Fruit fly (Drosophila melanogaster): ENCODE data around the gene CG5043.

Gene CG5043

dm6 chr2L:17390782-17391181 is 42.9 kb upstream of the CG5043 start:
- TF ChIP-seq OdsH (GFP tag; optimal IDR thresholded peaks at IDR 0.05): no peak
- no peak for TF ChIP-seq CG3919 (GFP tag; optimal IDR thresholded peaks at IDR 0.05)
- no peak for TF ChIP-seq topi (GFP tag; optimal IDR thresholded peaks at IDR 0.05)
- TF ChIP-seq CG34406 (GFP tag; optimal IDR thresholded peaks at IDR 0.05): no peak
- TF ChIP-seq CG3032 (tag; optimal IDR thresholded peaks at IDR 0.05): no peak
- TF ChIP-seq dac (GFP tag; optimal IDR thresholded peaks at IDR 0.05): no peak
- no peak for TF ChIP-seq Blimp-1 (GFP tag; optimal IDR thresholded peaks at IDR 0.05)
- no peak for TF ChIP-seq Eip78C (GFP tag)
- TF ChIP-seq CG6808 (GFP tag; optimal IDR thresholded peaks at IDR 0.05): no peak
- TF ChIP-seq fd59A (GFP tag; optimal IDR thresholded peaks at IDR 0.05): no peak
- no peak for TF ChIP-seq Ets96B (tag; optimal IDR thresholded peaks at IDR 0.05)
- no peak for TF ChIP-seq Hr39 (GFP tag; optimal IDR thresholded peaks at IDR 0.05)
- no peak for TF ChIP-seq net (GFP tag; optimal IDR thresholded peaks at IDR 0.05)
- no peak for TF ChIP-seq CG8632 (GFP tag; optimal IDR thresholded peaks at IDR 0.05)
- no peak for TF ChIP-seq Smox (GFP tag; optimal IDR thresholded peaks at IDR 0.05)
- no peak for TF ChIP-seq CG8319 (GFP tag; optimal IDR thresholded peaks at IDR 0.05)
- no peak for TF ChIP-seq Hr4 (GFP tag; optimal IDR thresholded peaks at IDR 0.05)
- no peak for TF ChIP-seq CG16779 (tag; optimal IDR thresholded peaks at IDR 0.05)

- peak; percentile 88 for TF ChIP-seq svp (GFP tag)
- TF ChIP-seq vri (GFP tag; optimal IDR thresholded peaks at IDR 0.05): no peak
These were observed 38.7 kb upstream of the CG5043 start for dm6 chr2L:17394939-17395338.

dm6 chr2L:17397372-17397771 is 36.3 kb upstream of the CG5043 start:
- peak; percentile 39; the same call in 1 of the 3 replicates for TF ChIP-seq CG8119 (GFP tag; IDR thresholded peaks at IDR 0.05)
- TF ChIP-seq eg (GFP tag; IDR thresholded peaks at IDR 0.05): 0 out of 3 replicates have a peak, but pooled peaks have one; percentile 32
- TF ChIP-seq net (GFP tag; optimal IDR thresholded peaks at IDR 0.05): peak; percentile 0
- no peak for TF ChIP-seq CG3032 (tag; optimal IDR thresholded peaks at IDR 0.05)
- TF ChIP-seq Hr4 (GFP tag; optimal IDR thresholded peaks at IDR 0.05): peak; percentile 60
- peak; percentile 43 for TF ChIP-seq CG15336 (GFP tag; IDR thresholded peaks at IDR 0.05)
- TF ChIP-seq topi (GFP tag; optimal IDR thresholded peaks at IDR 0.05): no peak
- TF ChIP-seq CG32006 (GFP tag; optimal IDR thresholded peaks at IDR 0.05): peak; percentile 32
- peak; percentile 5 for TF ChIP-seq OdsH (GFP tag; optimal IDR thresholded peaks at IDR 0.05)
- TF ChIP-seq CG6276 (GFP tag; optimal IDR thresholded peaks at IDR 0.05): peak; percentile 20
- peak; percentile 15 for TF ChIP-seq CG3919 (GFP tag; optimal IDR thresholded peaks at IDR 0.05)
- TF ChIP-seq dac (GFP tag; optimal IDR thresholded peaks at IDR 0.05): peak; percentile 33
- TF ChIP-seq CG34406 (GFP tag; optimal IDR thresholded peaks at IDR 0.05): peak; percentile 6
- peak; percentile 1 for TF ChIP-seq Met (GFP tag; optimal IDR thresholded peaks at IDR 0.05)
- no peak for TF ChIP-seq CG11762 (GFP tag; optimal IDR thresholded peaks at IDR 0.05; ENCODE audit: insufficient read depth)
- TF ChIP-seq svp (GFP tag): no peak
- TF ChIP-seq Eip78C (GFP tag): peak; percentile 80

dm6 chr2L:17402493-17402892 is 31.2 kb upstream of the CG5043 start:
- TF ChIP-seq CG15336 (GFP tag; IDR thresholded peaks at IDR 0.05): no peak
- TF ChIP-seq Ets96B (tag; optimal IDR thresholded peaks at IDR 0.05): no peak
- no peak for TF ChIP-seq Eip93F (GFP tag; optimal IDR thresholded peaks at IDR 0.05)

dm6 chr2L:17410358-17410757 is 23.3 kb upstream of the CG5043 start, which contains the start of the genes Polr2J and CG15141:
Gene Polr2J (minus strand): TSS chr2L:17410406.
Gene CG15141 (plus strand): TSS chr2L:17410641.
- peak; percentile 63 for TF ChIP-seq Sox15 (GFP tag; optimal IDR thresholded peaks at IDR 0.05)
- no peak for TF ChIP-seq CG7368 (GFP tag; optimal IDR thresholded peaks at IDR 0.05)
- peak; percentile 73 for TF ChIP-seq Sox102F (GFP tag; optimal IDR thresholded peaks at IDR 0.05)
- peak; percentile 33 for TF ChIP-seq spab (GFP tag; optimal IDR thresholded peaks at IDR 0.05)
- peak; percentile 89 for TF ChIP-seq CG10631 (GFP tag; optimal IDR thresholded peaks at IDR 0.05)
- TF ChIP-seq vri (GFP tag; optimal IDR thresholded peaks at IDR 0.05): no peak
- TF ChIP-seq CG6163 (GFP tag; IDR thresholded peaks at IDR 0.05): peak; percentile 55
- TF ChIP-seq Met (GFP tag; optimal IDR thresholded peaks at IDR 0.05): peak; percentile 72
- no peak for TF ChIP-seq CG3919 (GFP tag; optimal IDR thresholded peaks at IDR 0.05)
- peak; percentile 72 for TF ChIP-seq topi (GFP tag; optimal IDR thresholded peaks at IDR 0.05)
- peak; percentile 70 for TF ChIP-seq Gug (GFP tag; IDR thresholded peaks at IDR 0.05)
- TF ChIP-seq Eip75B (GFP tag; optimal IDR thresholded peaks at IDR 0.05): peak; percentile 77
- TF ChIP-seq CG34406 (GFP tag; optimal IDR thresholded peaks at IDR 0.05): peak; percentile 78
- peak in 1 of 2 experiments; percentile 21 for TF ChIP-seq salr (GFP tag; optimal IDR thresholded peaks at IDR 0.05)
- peak; percentile 74 for TF ChIP-seq eg (GFP tag; IDR thresholded peaks at IDR 0.05)
- TF ChIP-seq OdsH (GFP tag; optimal IDR thresholded peaks at IDR 0.05): peak; percentile 83
- TF ChIP-seq svp (GFP tag): no peak
- peak; percentile 63; the same call in 1 of the 2 replicates for TF ChIP-seq CG15336 (GFP tag; IDR thresholded peaks at IDR 0.05)
- peak; percentile 73 for TF ChIP-seq Ets96B (tag; optimal IDR thresholded peaks at IDR 0.05)
- peak; percentile 81 for TF ChIP-seq CG3032 (tag; optimal IDR thresholded peaks at IDR 0.05)
- no peak for TF ChIP-seq Eip78C (GFP tag)
- TF ChIP-seq CG31627 (GFP tag; optimal IDR thresholded peaks at IDR 0.05): peak; percentile 81
- peak; percentile 84 for TF ChIP-seq lz (GFP tag; optimal IDR thresholded peaks at IDR 0.05)
- peak; percentile 84 for TF ChIP-seq pdm3 (GFP tag; optimal IDR thresholded peaks at IDR 0.05)
- peak; percentile 72 for TF ChIP-seq CG4318 (GFP tag; optimal IDR thresholded peaks at IDR 0.05)
- TF ChIP-seq CG8319 (GFP tag; optimal IDR thresholded peaks at IDR 0.05): peak; percentile 33
- no peak for TF ChIP-seq Smox (GFP tag; optimal IDR thresholded peaks at IDR 0.05)
- no peak for TF ChIP-seq CG6792 (GFP tag; optimal IDR thresholded peaks at IDR 0.05)
